Worm (Caenorhabditis elegans) whole organism, young adult: ENCODE measurements around the gene R05G9.3.

Source experiments
- B0019.2 ChIP-seq: fragments of 200-800 bp; sonication (Bioruptor generic); conservative IDR thresholded peaks from 2 replicates; pipeline ENCODE4 v1.3.6; 2022; ENCODE audit warnings: missing genetic modification reagents, missing genetic modification characterization, missing compliant biosample characterization
- D2030.7 ChIP-seq: fragments of 200-800 bp; sonication (Bioruptor generic); IDR thresholded peaks from 2 replicates; pipeline ENCODE4 v1.3.6; 2022; ENCODE audit warnings: missing genetic modification reagents, missing genetic modification characterization, missing compliant biosample characterization
- F10E7.11 ChIP-seq: sonication (generic microtip); optimal IDR thresholded peaks from 2 replicates; lab custom pipeline; 2017; ENCODE audit warnings: mild to moderate bottlenecking, missing genetic modification characterization, moderate library complexity, missing compliant biosample characterization
- F23B12.7 ChIP-seq: sonication (generic microtip); optimal IDR thresholded peaks from 2 replicates; lab custom pipeline; 2017; ENCODE audit warnings: missing genetic modification characterization, mild to moderate bottlenecking, missing compliant biosample characterization, antibody characterized with exemption, moderate library complexity; ENCODE audit not compliant: insufficient read depth
- Y53F4B.3 ChIP-seq: fragments of 200-800 bp; sonication (Bioruptor generic); IDR thresholded peaks from 2 replicates; pipeline ENCODE4 v1.3.6; 2022; ENCODE audit warnings: missing genetic modification reagents, missing genetic modification characterization, missing compliant biosample characterization
- akir-1 ChIP-seq: fragments of 200-800 bp; sonication (Bioruptor generic); optimal IDR thresholded peaks from 2 replicates; lab custom pipeline; 2018; ENCODE audit warnings: mild to moderate bottlenecking, missing genetic modification characterization, moderate library complexity, missing compliant biosample characterization
- atf-7 ChIP-seq: sonication (generic microtip); optimal IDR thresholded peaks from 2 replicates; lab custom pipeline; 2017; ENCODE audit warnings: mild to moderate bottlenecking, missing genetic modification characterization, missing compliant biosample characterization
- athp-1 ChIP-seq: sonication (generic microtip); optimal IDR thresholded peaks from 2 replicates; lab custom pipeline; 2017; ENCODE audit warnings: mild to moderate bottlenecking, missing genetic modification characterization, missing compliant biosample characterization
- cebp-1 ChIP-seq, 2 experiments: fragments of 200-800 bp in 1 of 2; sonication (Bioruptor generic) in 1 of 2; sonication (generic microtip) in 1 of 2; IDR thresholded peaks in 1 of 2; optimal IDR thresholded peaks in 1 of 2; 2 replicates each; pipeline versions ENCODE4 v1.3.6 to Lab custom; 2017 to 2022; ENCODE audit warnings: missing compliant biosample characterization in 2 of 2, missing genetic modification characterization in 2 of 2, mild to moderate bottlenecking in 1 of 2, missing genetic modification reagents in 1 of 2, moderate library complexity in 1 of 2
- ceh-91 ChIP-seq: fragments of 200-800 bp; sonication (Bioruptor generic); IDR thresholded peaks from 2 replicates; pipeline ENCODE4 v1.3.6; 2022; ENCODE audit warnings: missing genetic modification reagents, missing genetic modification characterization, missing compliant biosample characterization
- dox-1 ChIP-seq: fragments of 200-800 bp; sonication (Bioruptor generic); IDR thresholded peaks from 2 replicates; pipeline ENCODE4 v1.3.6; 2022; ENCODE audit warnings: missing genetic modification reagents, missing genetic modification characterization, missing compliant biosample characterization
- dpl-1 ChIP-seq: fragments of 150-350 bp; optimal IDR thresholded peaks from 2 replicates; lab custom pipeline; 2014; ENCODE audit warnings: missing biosample characterization, missing genetic modification reagents, missing genetic modification characterization
- egl-44 ChIP-seq: fragments of 200-800 bp; sonication (Bioruptor generic); IDR thresholded peaks from 2 replicates; pipeline ENCODE4 v1.3.6; 2022; ENCODE audit warnings: missing genetic modification reagents, missing genetic modification characterization, missing compliant biosample characterization
- egrh-3 ChIP-seq: fragments of 200-800 bp; sonication (Bioruptor generic); IDR thresholded peaks from 2 replicates; pipeline ENCODE4 v1.3.6; 2022; ENCODE audit warnings: missing genetic modification reagents, missing genetic modification characterization, missing compliant biosample characterization
- ekl-4 ChIP-seq: fragments of 200-800 bp; sonication (Bioruptor generic); IDR thresholded peaks from 2 replicates; pipeline ENCODE4 v1.3.6; 2022; ENCODE audit warnings: missing genetic modification reagents, missing genetic modification characterization, missing compliant biosample characterization
- hmg-1.2 ChIP-seq: fragments of 200-800 bp; sonication (Bioruptor generic); IDR thresholded peaks from 2 replicates; pipeline ENCODE4 v1.3.6; 2022; ENCODE audit warnings: missing genetic modification reagents, missing genetic modification characterization, missing compliant biosample characterization
- hmg-20 ChIP-seq: fragments of 200-800 bp; sonication (Bioruptor generic); IDR thresholded peaks from 2 replicates; pipeline ENCODE4 v1.3.6; 2022; ENCODE audit warnings: missing genetic modification reagents, missing genetic modification characterization, missing compliant biosample characterization
- hrde-1 ChIP-seq: sonication (generic microtip); optimal IDR thresholded peaks from 2 replicates; lab custom pipeline; 2016; ENCODE audit warnings: missing genetic modification characterization, mild to moderate bottlenecking, missing compliant biosample characterization, moderate library complexity, missing genotype, missing genetic modification reagents, borderline replicate concordance
- let-607 ChIP-seq, 2 experiments: fragments of 200-800 bp in 1 of 2; sonication (Bioruptor generic) in 1 of 2; sonication (generic microtip) in 1 of 2; optimal IDR thresholded peaks; 2 replicates each; lab custom pipeline; 2016 to 2018; ENCODE audit warnings: mild to moderate bottlenecking in 2 of 2, missing compliant biosample characterization in 2 of 2, missing genetic modification characterization in 2 of 2, moderate library complexity in 2 of 2, missing genotype in 1 of 2
- lin-26 ChIP-seq: fragments of 200-800 bp; sonication (Bioruptor generic); IDR thresholded peaks from 2 replicates; pipeline ENCODE4 v1.3.6; 2022; ENCODE audit warnings: missing genetic modification reagents, missing genetic modification characterization, missing compliant biosample characterization
- lin-40 ChIP-seq: sonication (generic microtip); optimal IDR thresholded peaks from 2 replicates; lab custom pipeline; 2016; ENCODE audit warnings: missing genetic modification characterization, mild to moderate bottlenecking, missing compliant biosample characterization, missing genotype, missing genetic modification reagents
- lsy-27 ChIP-seq: sonication (generic microtip); optimal IDR thresholded peaks from 2 replicates; lab custom pipeline; 2017; ENCODE audit warnings: missing genetic modification characterization, mild to moderate bottlenecking, missing compliant biosample characterization, antibody characterized with exemption, missing genotype, borderline replicate concordance; ENCODE audit not compliant: insufficient read depth
- madf-3 ChIP-seq: fragments of 200-800 bp; sonication (Bioruptor generic); IDR thresholded peaks from 2 replicates; pipeline ENCODE4 v1.3.6; 2022; ENCODE audit warnings: missing genetic modification reagents, missing genetic modification characterization, missing compliant biosample characterization
- madf-6 ChIP-seq: fragments of 200-800 bp; sonication (Bioruptor generic); IDR thresholded peaks from 2 replicates; pipeline ENCODE4 v1.3.6; 2022; ENCODE audit warnings: missing genetic modification reagents, missing genetic modification characterization, missing compliant biosample characterization
- mcd-1 ChIP-seq: fragments of 200-800 bp; sonication (Bioruptor generic); IDR thresholded peaks from 2 replicates; pipeline ENCODE4 v1.3.6; 2022; ENCODE audit warnings: missing genetic modification reagents, missing genetic modification characterization, missing compliant biosample characterization
- mxl-1 ChIP-seq: sonication (generic microtip); optimal IDR thresholded peaks from 2 replicates; lab custom pipeline; 2016; ENCODE audit warnings: missing genetic modification characterization, missing compliant biosample characterization
- nfya-2 ChIP-seq: fragments of 200-800 bp; sonication (Bioruptor generic); IDR thresholded peaks from 2 replicates; pipeline ENCODE4 v1.3.6; 2022; ENCODE audit warnings: missing genetic modification reagents, missing genetic modification characterization, missing compliant biosample characterization
- nhr-80 ChIP-seq: sonication (generic microtip); optimal IDR thresholded peaks from 2 replicates; lab custom pipeline; 2016; ENCODE audit warnings: missing genetic modification characterization, missing compliant biosample characterization
- nhr-90 ChIP-seq: sonication (generic microtip); optimal IDR thresholded peaks from 2 replicates; lab custom pipeline; 2016; ENCODE audit warnings: missing genotype, mild to moderate bottlenecking, missing genetic modification characterization, missing compliant biosample characterization
- rcor-1 ChIP-seq: fragments of 200-800 bp; sonication (Bioruptor generic); IDR thresholded peaks from 2 replicates; pipeline ENCODE4 v1.3.6; 2022; ENCODE audit warnings: missing genetic modification reagents, missing genetic modification characterization, missing compliant biosample characterization
- rec-8 ChIP-seq, 2 experiments: sonication (generic microtip); optimal IDR thresholded peaks; 2 replicates each; lab custom pipeline; 2016; ENCODE audit warnings: mild to moderate bottlenecking in 2 of 2, missing genetic modification characterization in 2 of 2, missing genetic modification reagents in 2 of 2, missing genotype in 2 of 2, missing biosample characterization in 1 of 2, missing compliant biosample characterization in 1 of 2, moderate library complexity in 1 of 2
- repo-1 ChIP-seq: sonication (generic microtip); optimal IDR thresholded peaks from 2 replicates; lab custom pipeline; 2017; ENCODE audit warnings: mild to moderate bottlenecking, missing genetic modification characterization, missing compliant biosample characterization
- sea-2 ChIP-seq: fragments of 200-800 bp; sonication (Bioruptor generic); IDR thresholded peaks from 2 replicates; pipeline ENCODE4 v1.3.6; 2022; ENCODE audit warnings: missing genetic modification characterization, missing compliant biosample characterization
- snpc-1.3 ChIP-seq: sonication (generic microtip); optimal IDR thresholded peaks from 2 replicates; lab custom pipeline; 2017; ENCODE audit warnings: missing genetic modification characterization, mild to moderate bottlenecking, missing compliant biosample characterization, antibody characterized with exemption, moderate library complexity, missing genotype, missing genetic modification reagents; ENCODE audit not compliant: insufficient read depth
- snpc-4 ChIP-seq, 5 experiments: fragments of 150-350 bp in 1 of 5; sonication (generic microtip) in 4 of 5; optimal IDR thresholded peaks; 2 replicates each; lab custom pipeline; 2014 to 2018; ENCODE audit warnings: missing genetic modification characterization in 5 of 5, missing biosample characterization in 3 of 5, antibody characterized with exemption in 2 of 5, mild to moderate bottlenecking in 2 of 5, missing compliant biosample characterization in 2 of 5, missing genotype in 2 of 5, moderate library complexity in 2 of 5, missing genetic modification reagents in 1 of 5
- ztf-18 ChIP-seq: sonication (generic microtip); optimal IDR thresholded peaks from 2 replicates; lab custom pipeline; 2016; ENCODE audit warnings: missing genotype, mild to moderate bottlenecking, missing genetic modification characterization, missing compliant biosample characterization

The R05G9.3 gene

ce11 chrII:6489711-6490184, 11.6 kb downstream of the R05G9.3 start, which contains the start of the genes snr-3 and rsp-5 (continued):
- TF ChIP-seq Y53F4B.3 = no peak
- TF ChIP-seq hmg-1.2 = peak; percentile 45; the same call in 1 of the 2 replicates
- peak; percentile 56 for TF ChIP-seq ceh-91
- TF ChIP-seq egrh-3 (GFP tag; lab: Robert Waterston, UW) = no peak
- peak; percentile 53 for TF ChIP-seq snpc-1.3 (tag; lab: Kevin White, UChicago)
- TF ChIP-seq akir-1 (GFP tag; lab: Kevin White, UChicago) = no peak
- peak; percentile 72; the same call in 1 of the 2 replicates for TF ChIP-seq ekl-4 (GFP tag; lab: Robert Waterston, UW)
- peak; percentile 54; the same call in 1 of the 2 replicates for TF ChIP-seq rcor-1 (GFP tag; lab: Robert Waterston, UW)
- TF ChIP-seq madf-3 (GFP tag; lab: Robert Waterston, UW) = 0 out of 2 replicates have a peak, but pooled peaks have one; percentile 51
- TF ChIP-seq F23B12.7 (tag; lab: Kevin White, UChicago) = peak; percentile 93
- TF ChIP-seq lsy-27 (tag; lab: Kevin White, UChicago) = no peak
- no peak for TF ChIP-seq mxl-1 (tag; lab: Kevin White, UChicago)
- TF ChIP-seq mcd-1 (GFP tag; lab: Robert Waterston, UW) = peak; percentile 74
- peak; percentile 62 for TF ChIP-seq D2030.7 (GFP tag; lab: Robert Waterston, UW)
- no peak for TF ChIP-seq egl-44 (GFP tag; lab: Robert Waterston, UW)
- TF ChIP-seq nhr-90 (tag; lab: Kevin White, UChicago) = no peak
- TF ChIP-seq cebp-1 (GFP tag; IDR thresholded peaks at IDR 0.05; lab: Robert Waterston, UW) = no peak
- peak; percentile 34 for TF ChIP-seq cebp-1 (tag; optimal IDR thresholded peaks at IDR 0.05; lab: Kevin White, UChicago)
- peak; percentile 81 for TF ChIP-seq dox-1 (GFP tag; lab: Robert Waterston, UW)
- TF ChIP-seq, all 124 proteins: peak for 33

- TF ChIP-seq nhr-80 (tag; lab: Kevin White, UChicago) (peak; percentile 82), cebp-1 (GFP tag; IDR thresholded peaks at IDR 0.05; lab: Robert Waterston, UW) (0 out of 2 replicates have a peak, but pooled peaks have one; percentile 24), cebp-1 (tag; optimal IDR thresholded peaks at IDR 0.05; lab: Kevin White, UChicago) (no peak), nfya-2 (GFP tag; lab: Robert Waterston, UW) (no peak), sea-2 (GFP tag; lab: Robert Waterston, UW) (no peak)
These were observed 15.0 kb downstream of the R05G9.3 start for ce11 chrII:6486344-6486743.

ce11 chrII:6484876-6485526, 16.3 kb downstream of the R05G9.3 start, which contains the start of the genes lido-16 and plpp-1.2:
Gene lido-16, minus strand, starts transcription at chrII:6484976.
Gene plpp-1.2, plus strand, starts transcription at chrII:6485476.
- TF ChIP-seq egrh-3 (GFP tag; lab: Robert Waterston, UW) = no peak
- no peak for TF ChIP-seq madf-6 (GFP tag; lab: Robert Waterston, UW)
- TF ChIP-seq akir-1 (GFP tag; lab: Kevin White, UChicago) = no peak
- no peak for TF ChIP-seq repo-1 (tag; lab: Kevin White, UChicago)
- no peak for TF ChIP-seq lin-40 (tag; lab: Kevin White, UChicago)
- no peak for TF ChIP-seq ceh-91
- TF ChIP-seq dpl-1 = no peak
- no peak for TF ChIP-seq cebp-1 (GFP tag; IDR thresholded peaks at IDR 0.05; lab: Robert Waterston, UW)
- no peak for TF ChIP-seq cebp-1 (tag; optimal IDR thresholded peaks at IDR 0.05; lab: Kevin White, UChicago)
- TF ChIP-seq F10E7.11 = no peak
- TF ChIP-seq athp-1 (tag; lab: Kevin White, UChicago) = no peak
- TF ChIP-seq D2030.7 (GFP tag; lab: Robert Waterston, UW) = no peak
- TF ChIP-seq rec-8 (tag; optimal IDR thresholded peaks at IDR 0.05; lab: Kevin White, UChicago) = no peak
- TF ChIP-seq hrde-1 (tag; lab: Kevin White, UChicago) = no peak
- no peak for TF ChIP-seq snpc-4 (GFP tag; optimal IDR thresholded peaks at IDR 0.05; lab: Kevin White, UChicago)
- TF ChIP-seq snpc-4 (tag; optimal IDR thresholded peaks at IDR 0.05; lab: Kevin White, UChicago) = no peak
- TF ChIP-seq hmg-20 (GFP tag; lab: Robert Waterston, UW) = no peak
- TF ChIP-seq let-607 (tag; optimal IDR thresholded peaks at IDR 0.05; lab: Kevin White, UChicago) = no peak
- TF ChIP-seq ztf-18 (tag; lab: Kevin White, UChicago) = no peak
- no peak for TF ChIP-seq lin-26
- no peak for TF ChIP-seq B0019.2 (GFP tag; lab: Robert Waterston, UW)
- no peak for TF ChIP-seq atf-7 (tag; lab: Kevin White, UChicago)
